Fruit fly (Drosophila melanogaster) whole organism, embryonic: ENCODE data around the gene CG11470.
A peak's percentile ranks its signal among the peaks of the same experiment; 100 is the strongest.

Experiments
- CG10147 ChIP-seq: fragments of 200-800 bp; sonication (Bioruptor generic); optimal IDR thresholded peaks from 2 replicates; lab custom pipeline; 2019; ENCODE audit warnings: missing biosample characterization, mild to moderate bottlenecking, missing genetic modification characterization, moderate library complexity
- CG11695 ChIP-seq: fragments of 200-800 bp; sonication (Bioruptor generic); IDR thresholded peaks from 3 replicates; pipeline ENCODE4 v1.3.6; 2022; ENCODE audit warnings: missing biosample characterization, missing genetic modification characterization
- CG14014 ChIP-seq: fragments of 200-800 bp; sonication (Bioruptor generic); IDR thresholded peaks from 2 replicates; pipeline ENCODE4 v1.3.6; 2022; ENCODE audit warnings: missing biosample characterization, missing genetic modification characterization
- CG14710 ChIP-seq: fragments of 200-800 bp; sonication (Bioruptor generic); optimal IDR thresholded peaks from 3 replicates; lab custom pipeline; 2019; ENCODE audit warnings: missing biosample characterization, mild to moderate bottlenecking, missing genetic modification characterization, moderate library complexity
- CG15073 ChIP-seq: fragments of 200-800 bp; sonication (Bioruptor generic); optimal IDR thresholded peaks from 2 replicates; lab custom pipeline; 2016; ENCODE audit warnings: missing biosample characterization, missing genetic modification characterization
- CG15479 ChIP-seq: fragments of 200-800 bp; sonication (Bioruptor generic); optimal IDR thresholded peaks from 3 replicates; lab custom pipeline; 2019; ENCODE audit warnings: missing biosample characterization, mild to moderate bottlenecking, missing genetic modification characterization, moderate library complexity
- CG16779 ChIP-seq: fragments of 200-800 bp; sonication (Bioruptor generic); IDR thresholded peaks from 2 replicates; pipeline ENCODE4 v1.3.6; 2022; ENCODE audit warnings: missing biosample characterization, missing genetic modification characterization
- CG16863 ChIP-seq: fragments of 200-800 bp; sonication (Bioruptor generic); optimal IDR thresholded peaks from 3 replicates; lab custom pipeline; 2016; ENCODE audit warnings: missing biosample characterization, missing genetic modification characterization
- CG17328 ChIP-seq: fragments of 200-800 bp; sonication (Bioruptor generic); IDR thresholded peaks from 2 replicates; pipeline ENCODE4 v1.3.6; 2022; ENCODE audit warnings: missing biosample characterization, missing genetic modification characterization
- CG17568 ChIP-seq: fragments of 200-800 bp; sonication (Bioruptor generic); optimal IDR thresholded peaks from 2 replicates; lab custom pipeline; 2018; ENCODE audit warnings: missing biosample characterization, mild to moderate bottlenecking, missing genetic modification characterization, moderate library complexity
- CG17912 ChIP-seq: fragments of 200-800 bp; sonication (Bioruptor generic); optimal IDR thresholded peaks from 2 replicates; lab custom pipeline; 2018; ENCODE audit warnings: missing biosample characterization, mild to moderate bottlenecking, missing genetic modification characterization
- CG18262 ChIP-seq: fragments of 200-800 bp; optimal IDR thresholded peaks from 3 replicates; lab custom pipeline; 2019; ENCODE audit warnings: missing biosample characterization, mild to moderate bottlenecking, missing genetic modification characterization, moderate library complexity
- CG2712 ChIP-seq: fragments of 200-800 bp; optimal IDR thresholded peaks from 3 replicates; lab custom pipeline; 2019; ENCODE audit warnings: missing biosample characterization, mild to moderate bottlenecking, missing genetic modification characterization, moderate library complexity
- CG34224 ChIP-seq: fragments of 200-800 bp; sonication (Bioruptor generic); IDR thresholded peaks from 3 replicates; pipeline ENCODE4 v1.3.6; 2022; ENCODE audit warnings: missing biosample characterization, missing genetic modification characterization; ENCODE audit not compliant: partially characterized antibody
- CG4328 ChIP-seq: fragments of 200-800 bp; sonication (Bioruptor generic); optimal IDR thresholded peaks from 3 replicates; lab custom pipeline; 2017; ENCODE audit warnings: missing biosample characterization, missing genetic modification reagents, missing genetic modification characterization
- CG4404 ChIP-seq: fragments of 200-800 bp; sonication (Bioruptor generic); IDR thresholded peaks from 2 replicates; pipeline ENCODE4 v1.3.6; 2022; ENCODE audit warnings: missing biosample characterization, missing genetic modification characterization
- CG4854 ChIP-seq: fragments of 200-800 bp; sonication (Bioruptor generic); optimal IDR thresholded peaks from 2 replicates; lab custom pipeline; 2016; ENCODE audit warnings: missing biosample characterization, missing genetic modification characterization, inconsistent platforms
- CG7786 ChIP-seq: fragments of 200-800 bp; sonication (Bioruptor generic); optimal IDR thresholded peaks from 2 replicates; lab custom pipeline; 2016; ENCODE audit warnings: missing biosample characterization, missing genetic modification characterization
- CG8281 ChIP-seq: fragments of 200-800 bp; sonication (Bioruptor generic); optimal IDR thresholded peaks from 2 replicates; lab custom pipeline; 2018; ENCODE audit warnings: missing biosample characterization, mild to moderate bottlenecking, missing genetic modification characterization, moderate library complexity
- CG8359 ChIP-seq: fragments of 200-800 bp; sonication (Bioruptor generic); optimal IDR thresholded peaks from 2 replicates; lab custom pipeline; 2017; ENCODE audit warnings: missing biosample characterization, mild to moderate bottlenecking, missing genetic modification characterization, borderline replicate concordance
- Deaf1 ChIP-seq: fragments of 200-800 bp; optimal IDR thresholded peaks from 3 replicates; lab custom pipeline; 2019; ENCODE audit warnings: missing biosample characterization, mild to moderate bottlenecking, missing genetic modification characterization, moderate library complexity
- Dip3 ChIP-seq: fragments of 200-800 bp; sonication (Bioruptor generic); optimal IDR thresholded peaks from 3 replicates; lab custom pipeline; 2016; ENCODE audit warnings: missing biosample characterization, missing genetic modification characterization
- Ets65A ChIP-seq: fragments of 200-800 bp; sonication (Bioruptor generic); peaks from one replicate; lab custom pipeline; 2016; ENCODE audit warnings: missing biosample characterization, missing genetic modification characterization
- Lpt ChIP-seq: fragments of >200 bp; optimal IDR thresholded peaks from 2 replicates; lab custom pipeline; 2018; ENCODE audit warnings: missing biosample characterization, missing genetic modification characterization
- Max ChIP-seq: fragments of 200-800 bp; sonication (Bioruptor generic); optimal IDR thresholded peaks from 2 replicates; lab custom pipeline; 2016; ENCODE audit warnings: missing biosample characterization, mild to moderate bottlenecking, missing genetic modification characterization
- Meics ChIP-seq: fragments of 200-800 bp; sonication (Bioruptor generic); optimal IDR thresholded peaks from 2 replicates; lab custom pipeline; 2017; ENCODE audit warnings: missing biosample characterization, mild to moderate bottlenecking, missing genetic modification characterization
- Neu2 ChIP-seq: fragments of 200-800 bp; sonication (Bioruptor generic); optimal IDR thresholded peaks from 3 replicates; lab custom pipeline; 2016; ENCODE audit warnings: missing biosample characterization, missing genetic modification characterization, borderline replicate concordance
- Optix ChIP-seq: fragments of 200-800 bp; sonication (Bioruptor generic); IDR thresholded peaks from 3 replicates; pipeline ENCODE4 v1.3.6; 2022; ENCODE audit warnings: missing biosample characterization, missing genetic modification characterization
- Rfx ChIP-seq: fragments of 200-800 bp; sonication (Bioruptor generic); IDR thresholded peaks from 2 replicates; pipeline ENCODE4 v1.3.6; 2022; ENCODE audit warnings: missing biosample characterization, missing genetic modification characterization
- Rx ChIP-seq: fragments of 200-800 bp; sonication (Bioruptor generic); IDR thresholded peaks from 2 replicates; pipeline ENCODE4 v1.3.6; 2022; ENCODE audit warnings: missing biosample characterization, missing genetic modification characterization
- Sox102F ChIP-seq: fragments of 200-800 bp; sonication (Bioruptor generic); optimal IDR thresholded peaks from 2 replicates; lab custom pipeline; 2018; ENCODE audit warnings: missing biosample characterization, mild to moderate bottlenecking, missing genetic modification characterization, moderate library complexity
- Spps ChIP-seq: fragments of 200-800 bp; sonication (Bioruptor generic); optimal IDR thresholded peaks from 2 replicates; lab custom pipeline; 2018; ENCODE audit warnings: missing biosample characterization, mild to moderate bottlenecking, missing genetic modification characterization
- Ssrp ChIP-seq: fragments of 200-800 bp; sonication (Bioruptor generic); optimal IDR thresholded peaks from 2 replicates; lab custom pipeline; 2018; ENCODE audit warnings: missing biosample characterization, mild to moderate bottlenecking, missing genetic modification characterization, moderate library complexity
- abd-A ChIP-seq: fragments of 200-800 bp; sonication (Bioruptor generic); optimal IDR thresholded peaks from 3 replicates; lab custom pipeline; 2019; ENCODE audit warnings: missing biosample characterization, mild to moderate bottlenecking, missing genetic modification characterization, moderate library complexity
- br ChIP-seq: fragments of >200 bp; optimal IDR thresholded peaks from 2 replicates; lab custom pipeline; 2017
- chif ChIP-seq, 2 experiments: fragments of 200-800 bp; sonication (Bioruptor generic); optimal IDR thresholded peaks; 3 replicates each; lab custom pipeline; 2016; ENCODE audit warnings: missing biosample characterization in 2 of 2, missing genetic modification characterization in 2 of 2
- crc ChIP-seq: fragments of 200-800 bp; sonication (Bioruptor generic); optimal IDR thresholded peaks from 2 replicates; lab custom pipeline; 2016; ENCODE audit warnings: missing biosample characterization, missing genetic modification characterization
- dm ChIP-seq: fragments of 200-800 bp; sonication (Bioruptor generic); optimal IDR thresholded peaks from 3 replicates; lab custom pipeline; 2016; ENCODE audit warnings: missing biosample characterization, missing genetic modification characterization
- eve ChIP-seq, 2 experiments: fragments of >200 bp; optimal IDR thresholded peaks; 2 replicates each; lab custom pipeline; 2017; ENCODE audit warnings: missing biosample characterization in 2 of 2, missing genetic modification characterization in 2 of 2
- fu2 ChIP-seq: fragments of 200-800 bp; sonication (Bioruptor generic); optimal IDR thresholded peaks from 2 replicates; lab custom pipeline; 2016; ENCODE audit warnings: missing biosample characterization, missing genetic modification characterization
- gem ChIP-seq: fragments of 200-800 bp; sonication (Bioruptor generic); optimal IDR thresholded peaks from 2 replicates; lab custom pipeline; 2019; ENCODE audit warnings: missing biosample characterization, mild to moderate bottlenecking, missing genetic modification characterization, moderate library complexity
- hkb ChIP-seq, 2 experiments: fragments of 200-800 bp in 1 of 2; fragments of >200 bp in 1 of 2; sonication (Bioruptor generic) in 1 of 2; IDR thresholded peaks in 1 of 2; optimal IDR thresholded peaks in 1 of 2; 2 replicates each; pipeline versions ENCODE4 v1.3.6 to Lab custom; 2017 to 2022; ENCODE audit warnings: missing biosample characterization in 1 of 2, missing genetic modification characterization in 1 of 2
- lbe ChIP-seq: fragments of 200-800 bp; sonication (Bioruptor generic); optimal IDR thresholded peaks from 2 replicates; lab custom pipeline; 2016; ENCODE audit warnings: missing biosample characterization, mild to moderate bottlenecking, missing genetic modification characterization
- prd ChIP-seq, 3 experiments: fragments of >200 bp in 2 of 3; fragments of 200-800 bp in 1 of 3; sonication (Bioruptor generic) in 1 of 3; optimal IDR thresholded peaks in 2 of 3; IDR thresholded peaks in 1 of 3; 2 replicates in 2 of 3; 3 replicates in 1 of 3; pipeline versions ENCODE4 v1.3.6 to Lab custom; 2017 to 2022; ENCODE audit warnings: missing biosample characterization in 1 of 3, missing genetic modification characterization in 1 of 3
- salm ChIP-seq: fragments of 200-800 bp; sonication (Bioruptor generic); optimal IDR thresholded peaks from 2 replicates; lab custom pipeline; 2018; ENCODE audit warnings: missing biosample characterization, mild to moderate bottlenecking, missing genetic modification characterization
- sens ChIP-seq: fragments of 200-800 bp; sonication (Bioruptor generic); peaks from one replicate; lab custom pipeline; 2016; ENCODE audit warnings: missing biosample characterization, missing genetic modification characterization
- sens-2 ChIP-seq: fragments of 200-800 bp; sonication (Bioruptor generic); IDR thresholded peaks from 2 replicates; pipeline ENCODE4 v1.3.6; 2022; ENCODE audit warnings: missing biosample characterization, missing genetic modification characterization
- so ChIP-seq: fragments of 200-800 bp; sonication (Bioruptor generic); IDR thresholded peaks from 3 replicates; pipeline ENCODE4 v1.3.6; 2022; ENCODE audit warnings: missing biosample characterization, missing genetic modification characterization
- tna ChIP-seq: fragments of 200-800 bp; sonication (Bioruptor generic); IDR thresholded peaks from 2 replicates; pipeline ENCODE4 v1.3.6; 2022; ENCODE audit warnings: missing biosample characterization, missing genetic modification characterization; ENCODE audit not compliant: partially characterized antibody
- wdn ChIP-seq: fragments of 200-800 bp; sonication (Bioruptor generic); IDR thresholded peaks from 2 replicates; pipeline ENCODE4 v1.3.6; 2022; ENCODE audit warnings: missing biosample characterization, missing genetic modification characterization

Gene CG11470

dm6 chr3R:29550735-29551134 is 38.8 kb downstream of the CG11470 start:
- peak; percentile 70 for TF ChIP-seq Ets65A
- peak; percentile 45 for TF ChIP-seq Deaf1 (tag; lab: Kevin White, UChicago)
- no peak for TF ChIP-seq CG16863
- peak; percentile 77 for TF ChIP-seq abd-A
- TF ChIP-seq eve (GFP tag; optimal IDR thresholded peaks at IDR 0.05; lab: Kevin White, UChicago): no peak

DNA sequence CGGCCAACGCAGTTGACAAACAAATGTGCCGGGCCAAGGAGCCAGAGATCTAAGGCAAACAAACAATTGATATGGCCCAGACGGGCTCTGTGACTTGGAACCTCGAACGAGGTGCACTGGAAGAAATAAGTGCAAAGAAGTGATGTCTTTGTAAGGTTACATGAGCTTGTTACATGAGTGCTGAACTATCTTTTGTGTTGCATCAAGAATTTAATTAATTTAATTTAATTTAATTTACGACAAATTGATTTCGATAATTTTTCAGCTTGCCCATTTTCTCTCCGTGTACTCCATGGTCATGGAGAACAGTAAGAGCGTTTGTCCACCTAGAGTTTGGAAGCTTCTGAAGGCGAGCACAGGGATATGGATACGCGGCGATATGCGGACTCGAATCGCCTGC is 39.6 kb downstream of the CG11470 start:
- 0 out of 2 replicates have a peak, but pooled peaks have one; percentile 18 for TF ChIP-seq sens-2 (GFP tag; lab: Robert Waterston, UW)
- TF ChIP-seq CG4404 (GFP tag; lab: Robert Waterston, UW): peak; percentile 25; the same call in 1 of the 2 replicates
- no peak for TF ChIP-seq tna (GFP tag; lab: Robert Waterston, UW)
- no peak for TF ChIP-seq Rx
- TF ChIP-seq CG14710: peak; percentile 1
- TF ChIP-seq CG15479: no peak
- TF ChIP-seq CG8359 (GFP tag; lab: Kevin White, UChicago): no peak
- no peak for TF ChIP-seq so (GFP tag; lab: Robert Waterston, UW)
- no peak for TF ChIP-seq CG17328
- no peak for TF ChIP-seq CG8281 (tag; lab: Kevin White, UChicago)
- no peak for TF ChIP-seq Max (GFP tag; lab: Kevin White, UChicago)
- TF ChIP-seq CG2712 (tag; lab: Kevin White, UChicago): peak; percentile 33
- no peak for TF ChIP-seq Optix (GFP tag; lab: Robert Waterston, UW)
- no peak for TF ChIP-seq wdn (GFP tag; lab: Robert Waterston, UW)
- no peak for TF ChIP-seq CG16779 (GFP tag; lab: Robert Waterston, UW)
- TF ChIP-seq Spps (tag; lab: Kevin White, UChicago): no peak
- no peak for TF ChIP-seq Meics (GFP tag; lab: Kevin White, UChicago)
- no peak for TF ChIP-seq Lpt (GFP tag; lab: Kevin White, UChicago)
- TF ChIP-seq CG7786 (GFP tag; lab: Kevin White, UChicago): no peak
- TF ChIP-seq CG17568 (GFP tag; lab: Kevin White, UChicago): no peak
- TF ChIP-seq Ssrp (tag; lab: Kevin White, UChicago): no peak
- TF ChIP-seq dm (GFP tag; lab: Kevin White, UChicago): no peak
- TF ChIP-seq sens (GFP tag; lab: Kevin White, UChicago): peak; percentile 75
- no peak for TF ChIP-seq CG4328
- TF ChIP-seq CG18262 (tag; lab: Kevin White, UChicago): peak; percentile 16
- TF ChIP-seq Dip3 (GFP tag; lab: Kevin White, UChicago): no peak
- no peak for TF ChIP-seq CG4854
- no peak for TF ChIP-seq CG14014 (GFP tag; lab: Robert Waterston, UW)
- no peak for TF ChIP-seq CG15073 (GFP tag; lab: Kevin White, UChicago)
- TF ChIP-seq CG34224 (GFP tag; lab: Robert Waterston, UW): no peak
- TF ChIP-seq Neu2 (GFP tag; lab: Kevin White, UChicago): no peak
- TF ChIP-seq salm (tag; lab: Kevin White, UChicago): no peak
- no peak for TF ChIP-seq CG10147 (GFP tag; lab: Kevin White, UChicago)
- TF ChIP-seq br: no peak
- TF ChIP-seq Sox102F: no peak
- TF ChIP-seq fu2 (GFP tag; lab: Kevin White, UChicago): no peak
- TF ChIP-seq hkb (optimal IDR thresholded peaks at IDR 0.05; lab: Kevin White, UChicago): no peak
- TF ChIP-seq hkb (GFP tag; IDR thresholded peaks at IDR 0.05; lab: Robert Waterston, UW): no peak
- no peak for TF ChIP-seq crc (GFP tag; lab: Kevin White, UChicago)
- no peak for TF ChIP-seq Rfx (GFP tag; lab: Robert Waterston, UW)
- TF ChIP-seq chif (GFP tag; optimal IDR thresholded peaks at IDR 0.05; lab: Kevin White, UChicago): peak in 1 of 2 experiments; percentile 45
- no peak for TF ChIP-seq prd (optimal IDR thresholded peaks at IDR 0.05; lab: Kevin White, UChicago)
- TF ChIP-seq prd (GFP tag; IDR thresholded peaks at IDR 0.05; lab: Robert Waterston, UW): peak; percentile 65
- no peak for TF ChIP-seq CG17912 (GFP tag; lab: Kevin White, UChicago)
- peak; percentile 16 for TF ChIP-seq gem
- no peak for TF ChIP-seq lbe (GFP tag; lab: Kevin White, UChicago)
- TF ChIP-seq CG11695 (GFP tag; lab: Robert Waterston, UW): no peak
